Fruit fly (Drosophila melanogaster) Kc167 (cell line): ENCODE data around the gene lectin-33A.

Experiments
- Myc ChIP-seq: fragments of >200 bp; optimal IDR thresholded peaks from 2 replicates; lab custom pipeline; 2017; ENCODE audit warnings: missing external identifiers
- Sin3A ChIP-seq: fragments of >200 bp; optimal IDR thresholded peaks from 2 replicates; lab custom pipeline; 2018; ENCODE audit warnings: missing external identifiers
- h ChIP-seq: fragments of >200 bp; optimal IDR thresholded peaks from 3 replicates; lab custom pipeline; 2018; ENCODE audit warnings: missing external identifiers
- insv ChIP-seq: fragments of >200 bp; optimal IDR thresholded peaks from 3 replicates; lab custom pipeline; 2018; ENCODE audit warnings: missing external identifiers
- psq ChIP-seq: fragments of >200 bp; optimal IDR thresholded peaks from 2 replicates; lab custom pipeline; 2017; ENCODE audit warnings: missing external identifiers
- ttk ChIP-seq: sonication (Bioruptor generic); optimal IDR thresholded peaks from 2 replicates; lab custom pipeline; 2017; ENCODE audit warnings: missing external identifiers

lectin-33A gene

dm6 chr2L:11015320-11015719 is 13.4 kb downstream of the lectin-33A start, which contains the start of gene Acp32CD:
Gene Acp32CD, plus strand, starts transcription at chr2L:11015620.
- TF ChIP-seq h (lab: Kevin White, UChicago) (no peak), psq (lab: Kevin White, UChicago) (no peak), Myc (lab: Kevin White, UChicago) (no peak), insv (lab: Kevin White, UChicago) (no peak), Sin3A (no peak), ttk (no peak)

dm6 chr2L:11016695-11017094 is 14.8 kb downstream of the lectin-33A start, which contains the start of gene CG14913:
Gene CG14913, plus strand, starts transcription at chr2L:11016995.
- TF ChIP-seq insv (lab: Kevin White, UChicago) (no peak), ttk (no peak), Myc (lab: Kevin White, UChicago) (no peak), h (lab: Kevin White, UChicago) (no peak), Sin3A (no peak), psq (lab: Kevin White, UChicago) (no peak)

dm6 chr2L:11021606-11022005 is 19.7 kb downstream of the lectin-33A start:
- TF ChIP-seq h (lab: Kevin White, UChicago) (no peak), insv (lab: Kevin White, UChicago) (no peak), Myc (lab: Kevin White, UChicago) (no peak), ttk (no peak), psq (lab: Kevin White, UChicago) (no peak), Sin3A (no peak)

dm6 chr2L:11022804-11023203 is 20.9 kb downstream of the lectin-33A start:
- TF ChIP-seq ttk, result no peak
- no peak for TF ChIP-seq Sin3A
- TF ChIP-seq psq (lab: Kevin White, UChicago), result no peak
- TF ChIP-seq h (lab: Kevin White, UChicago), result no peak
- no peak for TF ChIP-seq insv (lab: Kevin White, UChicago)
- TF ChIP-seq Myc (lab: Kevin White, UChicago), result no peak

- no peak for TF ChIP-seq ttk
- no peak for TF ChIP-seq psq (lab: Kevin White, UChicago)
- TF ChIP-seq h (lab: Kevin White, UChicago), result no peak
- no peak for TF ChIP-seq insv (lab: Kevin White, UChicago)
- TF ChIP-seq Myc (lab: Kevin White, UChicago), result no peak
- TF ChIP-seq Sin3A, result no peak
These were observed 22.0 kb downstream of the lectin-33A start for dm6 chr2L:11023875-11024274.

- TF ChIP-seq h (lab: Kevin White, UChicago) (no peak), ttk (no peak), psq (lab: Kevin White, UChicago) (no peak), Sin3A (no peak)
These were observed 25.3 kb downstream of the lectin-33A start for dm6 chr2L:11027213-11027612.

- TF ChIP-seq h (lab: Kevin White, UChicago), result no peak
These were observed 26.1 kb downstream of the lectin-33A start for dm6 chr2L:11027825-11028496.

- TF ChIP-seq Sin3A (no peak), psq (lab: Kevin White, UChicago) (no peak), insv (lab: Kevin White, UChicago) (no peak), h (lab: Kevin White, UChicago) (no peak), Myc (lab: Kevin White, UChicago) (no peak), ttk (no peak)
These were observed 30.6 kb downstream of the lectin-33A start for dm6 chr2L:11032285-11032970.

- no peak for TF ChIP-seq Sin3A
- TF ChIP-seq Myc (lab: Kevin White, UChicago), result no peak
These were observed 32.6 kb downstream of the lectin-33A start, which contains the start of gene CG18666 for dm6 chr2L:11034495-11034894. Gene CG18666, plus strand, starts transcription at chr2L:11034795.

- TF ChIP-seq insv (lab: Kevin White, UChicago) (no peak), Sin3A (no peak), ttk (no peak), psq (lab: Kevin White, UChicago) (no peak), h (lab: Kevin White, UChicago) (no peak), Myc (lab: Kevin White, UChicago) (no peak)
These were observed 36.0 kb downstream of the lectin-33A start for dm6 chr2L:11037583-11038517.

- TF ChIP-seq psq (lab: Kevin White, UChicago) (no peak), Sin3A (no peak), h (lab: Kevin White, UChicago) (no peak), Myc (lab: Kevin White, UChicago) (no peak), insv (lab: Kevin White, UChicago) (no peak), ttk (no peak)
These were observed 37.0 kb downstream of the lectin-33A start for dm6 chr2L:11038918-11039317.
